Fruit fly (Drosophila melanogaster): ENCODE results near the gene CG17477.
A peak's percentile ranks its signal among the peaks of the same experiment; 100 is the strongest.

The CG17477 gene

DNA sequence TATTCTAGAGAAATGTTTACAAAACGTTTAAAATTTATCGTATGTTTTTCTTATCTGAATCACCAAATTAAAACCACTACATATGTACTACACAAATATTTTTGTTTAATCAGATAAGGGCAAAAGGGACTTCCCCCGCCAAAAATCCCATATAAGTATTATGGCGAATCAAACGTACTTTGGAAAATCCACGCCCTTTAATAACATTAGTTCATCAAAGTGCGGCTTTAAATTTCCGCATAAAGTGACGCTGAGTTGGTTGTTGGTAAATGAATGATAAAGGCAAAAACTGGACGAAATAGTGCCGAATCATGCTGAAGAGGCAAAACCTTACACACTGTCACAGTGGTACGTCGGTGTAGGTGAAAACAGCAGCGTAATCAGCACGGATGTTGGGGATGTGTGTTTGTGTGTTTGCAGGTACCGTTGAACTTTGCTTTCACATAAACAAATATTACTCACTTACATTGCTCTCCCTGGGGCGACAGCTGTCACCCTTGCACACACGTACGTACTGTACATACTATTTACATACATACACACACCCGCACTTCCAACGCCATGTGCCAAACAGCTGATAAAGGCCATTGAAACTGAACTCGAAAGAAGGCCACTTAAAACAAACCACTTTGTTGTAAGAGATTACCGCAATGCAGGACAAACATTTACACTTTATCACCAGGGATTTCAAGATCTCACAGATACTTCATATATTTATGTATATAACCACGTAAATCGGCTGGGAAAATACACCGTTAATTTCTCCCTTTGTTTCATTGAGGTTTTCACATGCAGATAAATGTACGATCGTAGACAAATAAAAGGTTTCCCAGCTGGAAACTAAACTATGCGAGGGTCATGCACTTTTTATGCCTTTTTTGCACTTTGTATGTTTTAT, 47.5 kb downstream of the CG17477 start (continued):
- TF ChIP-seq amos (GFP tag; IDR thresholded peaks at IDR 0.05; ENCODE audit: partially characterized antibody) (no peak), repo (GFP tag; optimal IDR thresholded peaks at IDR 0.05) (no peak), CG5180 (GFP tag; optimal IDR thresholded peaks at IDR 0.05) (peak; percentile 51), org-1 (GFP tag; optimal IDR thresholded peaks at IDR 0.05) (no peak), Fer1 (GFP tag; optimal IDR thresholded peaks at IDR 0.05) (no peak), CG1233 (GFP tag; optimal IDR thresholded peaks at IDR 0.05) (peak; percentile 20), CG13424 (tag; optimal IDR thresholded peaks at IDR 0.05) (no peak), sens-2 (GFP tag; IDR thresholded peaks at IDR 0.05) (no peak), CG7786 (GFP tag; optimal IDR thresholded peaks at IDR 0.05) (no peak), luna (GFP tag; optimal IDR thresholded peaks at IDR 0.05) (no peak), H2.0 (GFP tag; IDR thresholded peaks at IDR 0.05) (no peak), sr (GFP tag; IDR thresholded peaks at IDR 0.05) (no peak), D19B (GFP tag; optimal IDR thresholded peaks at IDR 0.05) (no peak), CG1603 (tag; optimal IDR thresholded peaks at IDR 0.05) (peak; percentile 20), CG10959 (GFP tag; IDR thresholded peaks at IDR 0.05) (no peak), crc (GFP tag; optimal IDR thresholded peaks at IDR 0.05) (no peak), CG17612 (GFP tag; IDR thresholded peaks at IDR 0.05) (no peak), CG9876 (GFP tag; optimal IDR thresholded peaks at IDR 0.05) (no peak), cas (GFP tag; IDR thresholded peaks at IDR 0.05) (no peak), kay (GFP tag; optimal IDR thresholded peaks at IDR 0.05) (peak; percentile 7), CG15601 (tag; optimal IDR thresholded peaks at IDR 0.05) (peak; percentile 20), zen (tag; optimal IDR thresholded peaks at IDR 0.05) (no peak), rib (GFP tag; IDR thresholded peaks at IDR 0.05) (0 out of 2 replicates have a peak, but pooled peaks have one; percentile 60), NfI (GFP tag; optimal IDR thresholded peaks at IDR 0.05) (no peak), CG8478 (optimal IDR thresholded peaks at IDR 0.05) (no peak), CG6854 (GFP tag; optimal IDR thresholded peaks at IDR 0.05) (no peak), Neu2 (GFP tag; optimal IDR thresholded peaks at IDR 0.05; ENCODE audit: borderline replicate concordance) (no peak), CG2712 (tag; optimal IDR thresholded peaks at IDR 0.05) (no peak), pum (GFP tag; optimal IDR thresholded peaks at IDR 0.05) (no peak), pan (optimal IDR thresholded peaks at IDR 0.05) (no peak), pan (GFP tag; optimal IDR thresholded peaks at IDR 0.05 in 1 of 2, IDR thresholded peaks at IDR 0.05 in 1 of 2) (peak in 1 of 2 experiments; percentile 38), nau (GFP tag; optimal IDR thresholded peaks at IDR 0.05) (peak; percentile 71), CG31388 (GFP tag; optimal IDR thresholded peaks at IDR 0.05) (no peak), CG43689 (GFP tag; IDR thresholded peaks at IDR 0.05) (no peak), CG9727 (GFP tag; optimal IDR thresholded peaks at IDR 0.05) (no peak), CG14050 (GFP tag; IDR thresholded peaks at IDR 0.05) (no peak), emc (GFP tag; optimal IDR thresholded peaks at IDR 0.05) (no peak), CG6813 (GFP tag; optimal IDR thresholded peaks at IDR 0.05) (peak; percentile 63), prd (optimal IDR thresholded peaks at IDR 0.05) (no peak), prd (GFP tag; IDR thresholded peaks at IDR 0.05) (no peak), h (optimal IDR thresholded peaks at IDR 0.05) (no peak), gcm (GFP tag; optimal IDR thresholded peaks at IDR 0.05) (peak; percentile 82), D (optimal IDR thresholded peaks at IDR 0.05) (peak; percentile 84), D (GFP tag; optimal IDR thresholded peaks at IDR 0.05) (peak; percentile 11), Stat92E (GFP tag; optimal IDR thresholded peaks at IDR 0.05) (no peak), crp (GFP tag; optimal IDR thresholded peaks at IDR 0.05) (peak in 1 of 2 experiments; percentile 71), grau (tag; optimal IDR thresholded peaks at IDR 0.05) (peak; percentile 63), pita (GFP tag; optimal IDR thresholded peaks at IDR 0.05) (no peak), CG12219 (GFP tag; optimal IDR thresholded peaks at IDR 0.05) (peak; percentile 67), Dip3 (GFP tag; optimal IDR thresholded peaks at IDR 0.05) (no peak)

Measured in whole organism, embryonic.